Worm (Caenorhabditis elegans) whole organism, L4 larva: ENCODE measurements around the gene M02D8.5.
A peak's percentile ranks its signal among the peaks of the same experiment; 100 is the strongest.
"Not testable (repeated sequence)": the region's sequence is repeated elsewhere in the genome, so short reads cannot be mapped to it uniquely, and the experiment has no call there.

Source experiments
- T20F7.1 ChIP-seq: fragments of 200-800 bp; sonication (Bioruptor generic); optimal IDR thresholded peaks from 2 replicates; lab custom pipeline; 2018; ENCODE audit warnings: mild to moderate bottlenecking, missing genetic modification characterization, missing compliant biosample characterization
- attf-4 ChIP-seq: sonication (generic microtip); optimal IDR thresholded peaks from 3 replicates; lab custom pipeline; 2017; ENCODE audit warnings: missing biosample characterization, missing genetic modification characterization
- ceh-20 ChIP-seq: fragments of 200-800 bp; sonication (Bioruptor generic); IDR thresholded peaks from 2 replicates; pipeline ENCODE4 v1.3.6; 2022; ENCODE audit warnings: missing genetic modification reagents, missing genetic modification characterization, missing compliant biosample characterization
- ceh-28 ChIP-seq: fragments of 150-350 bp; optimal IDR thresholded peaks from 2 replicates; lab custom pipeline; 2014; ENCODE audit warnings: missing biosample characterization, missing genetic modification reagents, missing genetic modification characterization
- ceh-32 ChIP-seq: sonication (generic microtip); optimal IDR thresholded peaks from 2 replicates; lab custom pipeline; 2016; ENCODE audit warnings: mild to moderate bottlenecking, missing genetic modification characterization, missing compliant biosample characterization; ENCODE audit not compliant: poor library complexity
- ceh-82 ChIP-seq: sonication (generic microtip); optimal IDR thresholded peaks from 2 replicates; lab custom pipeline; 2017; ENCODE audit warnings: missing biosample characterization, missing genetic modification characterization
- daf-16 ChIP-seq, 3 experiments: sonication (generic microtip); optimal IDR thresholded peaks; 2 replicates each; lab custom pipeline; 2016 to 2017; ENCODE audit warnings: missing genetic modification characterization in 3 of 3, missing genetic modification reagents in 3 of 3, mild to moderate bottlenecking in 2 of 3, missing compliant biosample characterization in 2 of 3, missing biosample characterization in 1 of 3, moderate library complexity in 1 of 3
- dmd-6 ChIP-seq: fragments of 200-800 bp; sonication (Bioruptor generic); IDR thresholded peaks from 2 replicates; pipeline ENCODE4 v1.3.6; 2022; ENCODE audit warnings: missing genetic modification reagents, missing genetic modification characterization, missing compliant biosample characterization
- dmd-8 ChIP-seq: fragments of 200-800 bp; sonication (Bioruptor generic); IDR thresholded peaks from 2 replicates; pipeline ENCODE4 v1.3.6; 2022; ENCODE audit warnings: missing genetic modification characterization, missing compliant biosample characterization
- dmd-9 ChIP-seq: fragments of 200-800 bp; sonication (Bioruptor generic); IDR thresholded peaks from 2 replicates; pipeline ENCODE4 v1.3.6; 2022; ENCODE audit warnings: missing genetic modification reagents, missing genetic modification characterization, missing compliant biosample characterization
- dpl-1 ChIP-seq: fragments of 150-350 bp; optimal IDR thresholded peaks from 2 replicates; lab custom pipeline; 2014; ENCODE audit warnings: missing biosample characterization, missing genetic modification reagents, missing genetic modification characterization
- egl-27 ChIP-seq: sonication (generic microtip); optimal IDR thresholded peaks from 3 replicates; lab custom pipeline; 2017; ENCODE audit warnings: missing biosample characterization, missing genetic modification reagents, missing genetic modification characterization
- fkh-10 ChIP-seq: fragments of 150-350 bp; optimal IDR thresholded peaks from 2 replicates; lab custom pipeline; 2014; ENCODE audit warnings: missing biosample characterization, missing genetic modification reagents, missing genetic modification characterization
- fos-1 ChIP-seq: fragments of 150-350 bp; optimal IDR thresholded peaks from 2 replicates; lab custom pipeline; 2014; ENCODE audit warnings: missing biosample characterization, missing genetic modification characterization
- lim-7 ChIP-seq: fragments of 200-800 bp; sonication (Bioruptor generic); IDR thresholded peaks from 2 replicates; pipeline ENCODE4 v1.3.6; 2022; ENCODE audit warnings: missing genetic modification characterization, missing compliant biosample characterization
- lin-15B ChIP-seq: fragments of 150-350 bp; sonication (generic microtip); optimal IDR thresholded peaks from 3 replicates; lab custom pipeline; 2014; ENCODE audit warnings: missing biosample characterization, missing genetic modification characterization
- lin-29 ChIP-seq: fragments of 200-800 bp; sonication (Bioruptor generic); IDR thresholded peaks from 2 replicates; pipeline ENCODE4 v1.3.6; 2022; ENCODE audit warnings: missing genetic modification reagents, missing genetic modification characterization, missing compliant biosample characterization
- lin-38 ChIP-seq: fragments of 200-800 bp; sonication (Bioruptor generic); IDR thresholded peaks from 2 replicates; pipeline ENCODE4 v1.3.6; 2022; ENCODE audit warnings: missing genetic modification reagents, missing genetic modification characterization, missing compliant biosample characterization
- lin-39 ChIP-seq: fragments of 150-350 bp; optimal IDR thresholded peaks from 2 replicates; lab custom pipeline; 2014; ENCODE audit warnings: missing biosample characterization, missing genetic modification reagents, missing genetic modification characterization
- lsy-2 ChIP-seq, 2 experiments: fragments of 150-350 bp in 1 of 2; sonication (generic microtip) in 1 of 2; optimal IDR thresholded peaks; 2 replicates each; lab custom pipeline; 2014 to 2017; ENCODE audit warnings: missing biosample characterization in 2 of 2, missing genetic modification characterization in 2 of 2
- madf-9 ChIP-seq: fragments of 200-800 bp; sonication (Bioruptor generic); conservative IDR thresholded peaks from 2 replicates; pipeline ENCODE4 v1.3.6; 2022; ENCODE audit warnings: missing genetic modification reagents, missing genetic modification characterization, missing compliant biosample characterization
- mxl-3 ChIP-seq: fragments of 200-800 bp; sonication (Bioruptor generic); optimal IDR thresholded peaks from 2 replicates; lab custom pipeline; 2018; ENCODE audit warnings: mild to moderate bottlenecking, missing genetic modification characterization, missing compliant biosample characterization
- nhr-10 ChIP-seq: fragments of 150-350 bp; optimal IDR thresholded peaks from 2 replicates; lab custom pipeline; 2014; ENCODE audit warnings: missing biosample characterization, missing genetic modification characterization
- nhr-102 ChIP-seq: sonication (generic microtip); optimal IDR thresholded peaks from 2 replicates; lab custom pipeline; 2016; ENCODE audit warnings: mild to moderate bottlenecking, missing genetic modification characterization, moderate library complexity, missing compliant biosample characterization
- nhr-11 ChIP-seq: fragments of 150-350 bp; optimal IDR thresholded peaks from 2 replicates; lab custom pipeline; 2014; ENCODE audit warnings: missing biosample characterization, missing genetic modification characterization
- nhr-41 ChIP-seq: fragments of 200-800 bp; sonication (Bioruptor generic); IDR thresholded peaks from 2 replicates; pipeline ENCODE4 v1.3.6; 2022; ENCODE audit warnings: missing genetic modification reagents, missing genetic modification characterization, missing compliant biosample characterization
- nhr-48 ChIP-seq: sonication (generic microtip); optimal IDR thresholded peaks from 2 replicates; lab custom pipeline; 2016; ENCODE audit warnings: mild to moderate bottlenecking, missing genetic modification characterization, missing compliant biosample characterization
- nhr-6 ChIP-seq: fragments of 150-350 bp; optimal IDR thresholded peaks from 2 replicates; lab custom pipeline; 2014; ENCODE audit warnings: missing biosample characterization, missing genetic modification characterization
- pqm-1 ChIP-seq: sonication (generic microtip); optimal IDR thresholded peaks from 2 replicates; lab custom pipeline; 2017; ENCODE audit warnings: missing biosample characterization, missing genetic modification characterization
- sdz-12 ChIP-seq: fragments of 200-800 bp; sonication (Bioruptor generic); optimal IDR thresholded peaks from 2 replicates; lab custom pipeline; 2018; ENCODE audit warnings: mild to moderate bottlenecking, missing genetic modification characterization, missing compliant biosample characterization
- snpc-1.2 ChIP-seq: fragments of 200-800 bp; sonication (Bioruptor generic); IDR thresholded peaks from 2 replicates; pipeline ENCODE4 v1.3.6; 2022; ENCODE audit warnings: missing genetic modification reagents, missing genetic modification characterization, missing compliant biosample characterization
- snpc-4 ChIP-seq: fragments of 150-350 bp; optimal IDR thresholded peaks from 2 replicates; lab custom pipeline; 2014; ENCODE audit warnings: missing biosample characterization, missing genetic modification characterization
- unc-39 ChIP-seq: sonication (generic microtip); optimal IDR thresholded peaks from 2 replicates; lab custom pipeline; 2017; ENCODE audit warnings: missing biosample characterization, missing genetic modification characterization
- unc-62 ChIP-seq, 3 experiments: fragments of 150-350 bp in 1 of 3; sonication (generic microtip); optimal IDR thresholded peaks in 2 of 3; peaks in 1 of 3; 1 replicate in 1 of 3; 2 replicates in 2 of 3; lab custom pipeline; 2014 to 2017; ENCODE audit warnings: missing biosample characterization in 3 of 3, missing genetic modification characterization in 3 of 3, missing genetic modification reagents in 3 of 3, missing genotype in 1 of 3
- zag-1 ChIP-seq: fragments of 150-350 bp; optimal IDR thresholded peaks from 2 replicates; lab custom pipeline; 2014; ENCODE audit warnings: missing biosample characterization, missing genetic modification characterization
- zfp-2 ChIP-seq: sonication (generic microtip); optimal IDR thresholded peaks from 2 replicates; lab custom pipeline; 2016; ENCODE audit warnings: mild to moderate bottlenecking, missing genetic modification characterization, missing compliant biosample characterization
- zfp-3 ChIP-seq: fragments of 200-800 bp; sonication (Bioruptor generic); conservative IDR thresholded peaks from 2 replicates; pipeline ENCODE4 v1.3.6; 2022; ENCODE audit warnings: missing genetic modification reagents, missing genetic modification characterization, missing compliant biosample characterization
- zip-2 ChIP-seq: fragments of 150-350 bp; optimal IDR thresholded peaks from 2 replicates; lab custom pipeline; 2014; ENCODE audit warnings: missing biosample characterization, missing genetic modification characterization

The M02D8.5 gene

DNA sequence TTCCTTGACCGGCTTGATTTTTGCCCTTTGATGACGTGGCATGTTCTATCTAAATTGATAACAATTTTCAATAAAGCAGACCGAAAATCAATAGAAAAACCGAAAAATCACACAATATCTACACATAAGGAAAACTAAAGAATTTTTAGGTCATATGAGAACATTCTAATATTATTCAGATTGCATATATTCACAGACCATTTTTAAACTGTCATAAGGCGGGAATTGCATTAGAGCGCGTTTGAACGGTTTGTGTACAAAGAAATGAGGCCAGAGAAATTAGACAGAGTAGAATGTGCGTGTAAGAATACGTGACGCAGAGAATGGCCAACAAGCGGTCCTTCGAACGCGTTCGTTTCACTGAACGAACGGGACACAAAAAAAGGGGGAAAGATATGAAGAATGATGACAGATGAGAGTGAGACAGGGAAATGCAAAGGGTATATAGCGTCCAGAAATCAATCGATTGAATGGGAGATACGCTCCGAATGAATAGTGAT lies 24.4 kb downstream of the M02D8.5 start, which contains the start of gene M02D8.3 (continued):
- TF ChIP-seq fkh-10 (no peak), lsy-2 (tag; optimal IDR thresholded peaks at IDR 0.05; lab: Kevin White, UChicago) (peak in 1 of 2 experiments; percentile 69), zfp-2 (no peak), dpl-1 (GFP tag; lab: Kevin White, UChicago) (peak; percentile 66), ceh-20 (GFP tag; lab: Robert Waterston, UW) (no peak), dmd-8 (GFP tag; lab: Robert Waterston, UW) (no peak), madf-9 (no peak), lim-7 (no peak), unc-62 (GFP tag; optimal IDR thresholded peaks at IDR 0.05 in 1 of 2; lab: Kevin White, UChicago) (no peak), unc-62 (tag; optimal IDR thresholded peaks at IDR 0.05; lab: Kevin White, UChicago) (no peak), nhr-41 (GFP tag; lab: Robert Waterston, UW) (no peak), nhr-48 (no peak), attf-4 (no peak), sdz-12 (GFP tag; lab: Kevin White, UChicago) (no peak), nhr-10 (no peak), lin-15B (tag; lab: Kevin White, UChicago) (no peak), dmd-6 (GFP tag; lab: Robert Waterston, UW) (0 out of 2 replicates have a peak, but pooled peaks have one; percentile 16), zip-2 (tag; lab: Kevin White, UChicago) (no peak), fos-1 (tag; lab: Kevin White, UChicago) (no peak), egl-27 (tag; lab: Kevin White, UChicago) (no peak), nhr-6 (tag; lab: Kevin White, UChicago) (peak; percentile 10), pqm-1 (tag; lab: Kevin White, UChicago) (no peak), lin-39 (tag; lab: Kevin White, UChicago) (no peak), lin-29 (GFP tag; lab: Robert Waterston, UW) (no peak), ceh-28 (tag; lab: Kevin White, UChicago) (peak; percentile 23), snpc-1.2 (GFP tag; lab: Robert Waterston, UW) (no peak), T20F7.1 (GFP tag; lab: Kevin White, UChicago) (peak; percentile 10), lin-38 (GFP tag; lab: Robert Waterston, UW) (no peak; the same call in none of the 2 replicates), unc-39 (tag; lab: Kevin White, UChicago) (no peak), snpc-4 (no peak), daf-16 (GFP tag; optimal IDR thresholded peaks at IDR 0.05; lab: Kevin White, UChicago) (no peak), daf-16 (tag; optimal IDR thresholded peaks at IDR 0.05; lab: Kevin White, UChicago) (no peak), nhr-102 (no peak), mxl-3 (GFP tag; lab: Kevin White, UChicago) (peak; percentile 83), zag-1 (tag; lab: Kevin White, UChicago) (no peak)

DNA sequence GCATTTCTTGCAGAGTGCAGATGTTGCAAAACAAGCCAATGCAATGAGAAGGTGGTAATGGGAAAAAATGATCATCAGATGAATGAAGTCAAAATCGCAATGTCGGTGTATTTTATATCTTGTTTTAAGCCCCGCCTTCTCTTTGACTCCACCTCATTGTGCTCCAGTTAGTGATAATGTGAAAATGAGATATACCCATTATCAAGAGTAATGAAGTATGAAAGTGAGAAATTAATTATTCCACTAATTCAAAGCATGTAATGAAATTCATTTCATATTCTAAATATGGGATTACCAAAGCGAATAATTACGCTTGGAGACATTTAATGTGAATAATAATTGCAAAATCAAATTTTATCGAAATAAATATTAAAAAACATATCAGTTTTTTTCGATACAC lies 29.6 kb downstream of the M02D8.5 start, which contains the start of gene M02D8.6:
M02D8.6 (minus strand) TSS at position 101 of the 400 bp plus-strand sequence.
- TF ChIP-seq ceh-32 (tag; lab: Kevin White, UChicago); zfp-3 (GFP tag; lab: Robert Waterston, UW); ceh-82 (tag; lab: Kevin White, UChicago): not testable (repeated sequence)

DNA sequence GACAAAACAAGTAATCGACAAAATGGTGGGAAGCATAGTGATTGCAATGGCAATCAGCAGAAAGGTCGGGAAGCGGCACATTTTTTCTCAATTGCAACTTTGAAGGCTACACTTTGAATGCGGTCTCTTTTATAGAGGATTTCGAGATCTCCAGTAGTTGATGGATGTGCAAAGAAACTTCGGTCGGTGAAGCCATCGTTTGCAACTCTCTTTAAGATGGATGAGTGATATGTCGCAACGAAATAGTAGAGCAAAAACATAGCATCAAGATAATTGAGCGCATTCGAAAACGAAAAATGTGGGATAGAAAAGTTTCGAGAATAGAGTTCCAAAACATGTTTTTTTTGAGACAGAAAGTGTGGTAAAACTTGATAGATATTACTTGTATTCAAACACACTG lies 34.1 kb downstream of the M02D8.5 start, which contains the start of gene EGAP4.1:
EGAP4.1 (minus strand) TSS at position 101 of the 400 bp plus-strand sequence.
- peak; percentile 28 for TF ChIP-seq nhr-11 (tag; lab: Kevin White, UChicago)
- TF ChIP-seq dmd-9 (GFP tag; lab: Robert Waterston, UW): no peak
